Worm (Caenorhabditis elegans): ENCODE measurements around the gene clc-7.

Gene clc-7

ce11 chrX:5087366-5087891 is 19.5 kb downstream of the clc-7 start, which contains the start of gene pnk-4:
TSS of gene pnk-4 (plus strand) at chrX:5087841.
- TF ChIP-seq cog-1 (tag; optimal IDR thresholded peaks at IDR 0.05) (no peak), ztf-23 (GFP tag; IDR thresholded peaks at IDR 0.05) (no peak), med-1 (GFP tag; optimal IDR thresholded peaks at IDR 0.05; ENCODE audit: insufficient read depth) (no peak), flt-1 (GFP tag; IDR thresholded peaks at IDR 0.05) (no peak), T22C8.4 (GFP tag; IDR thresholded peaks at IDR 0.05) (no peak), tab-1 (GFP tag; IDR thresholded peaks at IDR 0.05) (no peak), ztf-29 (GFP tag; IDR thresholded peaks at IDR 0.05) (no peak), ref-1 (GFP tag; conservative IDR thresholded peaks at IDR 0.05) (no peak), klf-2 (GFP tag; conservative IDR thresholded peaks at IDR 0.05) (no peak)

DNA sequence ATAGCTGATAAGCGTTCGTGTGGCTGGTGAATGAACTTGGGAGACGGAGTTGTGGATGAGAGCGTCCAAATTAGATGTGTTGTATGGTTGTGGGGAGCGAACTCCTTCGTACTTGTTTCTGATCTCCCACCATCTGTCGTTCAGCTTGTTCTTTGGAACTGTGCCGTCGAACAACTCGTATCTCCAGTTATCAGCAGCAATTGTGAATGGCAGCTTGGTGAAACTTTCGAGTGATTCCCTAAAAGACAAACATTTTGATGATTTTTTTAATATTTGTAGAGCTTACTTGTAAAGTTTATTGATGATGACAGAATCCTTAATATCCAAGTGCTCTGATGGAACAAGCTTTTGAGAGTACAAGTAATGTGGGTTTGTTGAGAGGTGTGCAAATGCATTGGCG is 26.1 kb downstream of the clc-7 start:
- TF ChIP-seq tab-1 (GFP tag; IDR thresholded peaks at IDR 0.05) (no peak), ztf-23 (GFP tag; IDR thresholded peaks at IDR 0.05) (no peak), flt-1 (GFP tag; IDR thresholded peaks at IDR 0.05) (no peak), ztf-29 (GFP tag; IDR thresholded peaks at IDR 0.05) (no peak), T22C8.4 (GFP tag; IDR thresholded peaks at IDR 0.05) (no peak), ref-1 (GFP tag; conservative IDR thresholded peaks at IDR 0.05) (no peak)

ce11 chrX:5096967-5097366 is 29.1 kb downstream of the clc-7 start, which contains the start of gene acn-1:
TSS of gene acn-1 (minus strand) at chrX:5097067.
- TF ChIP-seq T22C8.4 (GFP tag; IDR thresholded peaks at IDR 0.05): no peak
- TF ChIP-seq klf-2 (GFP tag; conservative IDR thresholded peaks at IDR 0.05): no peak
- TF ChIP-seq med-1 (GFP tag; optimal IDR thresholded peaks at IDR 0.05; ENCODE audit: insufficient read depth): no peak
- TF ChIP-seq cog-1 (tag; optimal IDR thresholded peaks at IDR 0.05): no peak
- TF ChIP-seq tab-1 (GFP tag; IDR thresholded peaks at IDR 0.05): no peak
- no peak for TF ChIP-seq ztf-29 (GFP tag; IDR thresholded peaks at IDR 0.05)

DNA sequence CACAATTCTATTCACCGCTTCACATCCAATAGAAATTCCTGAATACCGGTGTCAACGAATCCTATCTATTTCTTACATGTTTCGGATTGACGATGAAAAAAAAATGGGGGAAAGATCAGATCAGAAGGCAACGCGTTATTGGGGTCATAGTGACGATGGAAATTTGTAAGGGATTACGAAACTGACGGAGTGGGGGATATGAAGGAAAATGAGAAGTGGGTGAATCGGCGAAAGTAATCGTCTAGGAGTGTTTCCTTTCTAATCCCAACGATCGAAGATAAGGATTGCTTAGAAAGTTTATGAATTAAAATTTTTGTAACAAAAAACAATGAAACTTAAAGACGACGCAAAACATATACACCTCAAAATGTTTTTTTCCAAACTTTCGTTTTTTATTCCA is 31.0 kb downstream of the clc-7 start:
- TF ChIP-seq klf-2 (GFP tag; conservative IDR thresholded peaks at IDR 0.05) (no peak), tab-1 (GFP tag; IDR thresholded peaks at IDR 0.05) (no peak), ztf-23 (GFP tag; IDR thresholded peaks at IDR 0.05) (no peak)

ce11 chrX:5100738-5101379 is 33.0 kb downstream of the clc-7 start, which contains the start of gene vit-2:
TSS of gene vit-2 (plus strand) at chrX:5101042.
- no peak for TF ChIP-seq klf-2 (GFP tag; conservative IDR thresholded peaks at IDR 0.05)
- no peak for TF ChIP-seq med-1 (GFP tag; optimal IDR thresholded peaks at IDR 0.05; ENCODE audit: insufficient read depth)
- TF ChIP-seq flt-1 (GFP tag; IDR thresholded peaks at IDR 0.05): no peak
- no peak for TF ChIP-seq ztf-29 (GFP tag; IDR thresholded peaks at IDR 0.05)
- TF ChIP-seq ztf-23 (GFP tag; IDR thresholded peaks at IDR 0.05): no peak
- TF ChIP-seq cog-1 (tag; optimal IDR thresholded peaks at IDR 0.05): no peak
- no peak for TF ChIP-seq T22C8.4 (GFP tag; IDR thresholded peaks at IDR 0.05)
- no peak for TF ChIP-seq ref-1 (GFP tag; conservative IDR thresholded peaks at IDR 0.05)
- no peak for TF ChIP-seq tab-1 (GFP tag; IDR thresholded peaks at IDR 0.05)

- TF ChIP-seq ref-1 (GFP tag; conservative IDR thresholded peaks at IDR 0.05): no peak
- TF ChIP-seq tab-1 (GFP tag; IDR thresholded peaks at IDR 0.05): no peak
- TF ChIP-seq ztf-29 (GFP tag; IDR thresholded peaks at IDR 0.05): no peak
- no peak for TF ChIP-seq flt-1 (GFP tag; IDR thresholded peaks at IDR 0.05)
- TF ChIP-seq cog-1 (tag; optimal IDR thresholded peaks at IDR 0.05): no peak
- TF ChIP-seq klf-2 (GFP tag; conservative IDR thresholded peaks at IDR 0.05): no peak
- no peak for TF ChIP-seq ztf-23 (GFP tag; IDR thresholded peaks at IDR 0.05)
- no peak for TF ChIP-seq med-1 (GFP tag; optimal IDR thresholded peaks at IDR 0.05; ENCODE audit: insufficient read depth)
- no peak for TF ChIP-seq T22C8.4 (GFP tag; IDR thresholded peaks at IDR 0.05)
These were observed 34.4 kb downstream of the clc-7 start for ce11 chrX:5102338-5102737.

ce11 chrX:5103422-5103821 is 35.5 kb downstream of the clc-7 start:
- TF ChIP-seq ztf-29 (GFP tag; IDR thresholded peaks at IDR 0.05): no peak
- no peak for TF ChIP-seq tab-1 (GFP tag; IDR thresholded peaks at IDR 0.05)
- TF ChIP-seq med-1 (GFP tag; optimal IDR thresholded peaks at IDR 0.05; ENCODE audit: insufficient read depth): no peak
- no peak for TF ChIP-seq klf-2 (GFP tag; conservative IDR thresholded peaks at IDR 0.05)
- TF ChIP-seq ztf-23 (GFP tag; IDR thresholded peaks at IDR 0.05): no peak
- no peak for TF ChIP-seq cog-1 (tag; optimal IDR thresholded peaks at IDR 0.05)
- no peak for TF ChIP-seq T22C8.4 (GFP tag; IDR thresholded peaks at IDR 0.05)
- TF ChIP-seq ref-1 (GFP tag; conservative IDR thresholded peaks at IDR 0.05): no peak
- TF ChIP-seq flt-1 (GFP tag; IDR thresholded peaks at IDR 0.05): no peak

- TF ChIP-seq tab-1 (GFP tag; IDR thresholded peaks at IDR 0.05): no peak
These were observed 37.8 kb downstream of the clc-7 start for ce11 chrX:5105703-5106102.

- TF ChIP-seq T22C8.4 (GFP tag; IDR thresholded peaks at IDR 0.05) (no peak), tab-1 (GFP tag; IDR thresholded peaks at IDR 0.05) (no peak), flt-1 (GFP tag; IDR thresholded peaks at IDR 0.05) (no peak)
These were observed 38.3 kb downstream of the clc-7 start for ce11 chrX:5106187-5106694.

- TF ChIP-seq ztf-23 (GFP tag; IDR thresholded peaks at IDR 0.05): no peak
- TF ChIP-seq ztf-29 (GFP tag; IDR thresholded peaks at IDR 0.05): no peak
These were observed 39.0 kb downstream of the clc-7 start, which contains the start of gene C42D8.9 for ce11 chrX:5106942-5107341. TSS of gene C42D8.9 (minus strand) at chrX:5107042.

- TF ChIP-seq ztf-23 (GFP tag; IDR thresholded peaks at IDR 0.05) (no peak), ref-1 (GFP tag; conservative IDR thresholded peaks at IDR 0.05) (no peak), klf-2 (GFP tag; conservative IDR thresholded peaks at IDR 0.05) (no peak), flt-1 (GFP tag; IDR thresholded peaks at IDR 0.05) (no peak), cog-1 (tag; optimal IDR thresholded peaks at IDR 0.05) (no peak), ztf-29 (GFP tag; IDR thresholded peaks at IDR 0.05) (no peak), tab-1 (GFP tag; IDR thresholded peaks at IDR 0.05) (no peak), med-1 (GFP tag; optimal IDR thresholded peaks at IDR 0.05; ENCODE audit: insufficient read depth) (no peak), T22C8.4 (GFP tag; IDR thresholded peaks at IDR 0.05) (no peak)
These were observed 41.2 kb downstream of the clc-7 start, which contains the start of gene C42D8.1 for ce11 chrX:5109130-5109529. TSS of gene C42D8.1 (plus strand) at chrX:5109506.

Measured in whole organism, midembryonic.